Fruit fly (Drosophila melanogaster): ENCODE measurements around the gene CG12288.
A peak's percentile ranks its signal among the peaks of the same experiment; 100 is the strongest.

CG12288 gene

dm6 chr2L:16868897-16869324 lies 33.1 kb downstream of the CG12288 start (continued):
- TF ChIP-seq odd (GFP tag; optimal IDR thresholded peaks at IDR 0.05) (peak; percentile 24), CG2202 (tag; optimal IDR thresholded peaks at IDR 0.05) (no peak), gcm2 (GFP tag; optimal IDR thresholded peaks at IDR 0.05) (no peak), pho (GFP tag; optimal IDR thresholded peaks at IDR 0.05) (no peak), Adf1 (GFP tag; IDR thresholded peaks at IDR 0.05) (no peak; the same call in 1 of the 2 replicates), D (optimal IDR thresholded peaks at IDR 0.05) (no peak), D (GFP tag; optimal IDR thresholded peaks at IDR 0.05) (peak; percentile 24), CG12104 (GFP tag; optimal IDR thresholded peaks at IDR 0.05) (no peak), Sry-β (GFP tag; optimal IDR thresholded peaks at IDR 0.05) (no peak), sens-2 (GFP tag; IDR thresholded peaks at IDR 0.05) (no peak), CG12391 (tag; optimal IDR thresholded peaks at IDR 0.05) (peak; percentile 62), ewg (GFP tag; optimal IDR thresholded peaks at IDR 0.05) (peak; percentile 8), twi (tag; optimal IDR thresholded peaks at IDR 0.05) (no peak), sisA (GFP tag; IDR thresholded peaks at IDR 0.05) (peak; percentile 46), Nf-YC (tag; optimal IDR thresholded peaks at IDR 0.05) (peak; percentile 60), Pdp1 (GFP tag; optimal IDR thresholded peaks at IDR 0.05) (no peak), CG3838 (GFP tag; optimal IDR thresholded peaks at IDR 0.05) (no peak), Blimp-1 (GFP tag; optimal IDR thresholded peaks at IDR 0.05) (peak; percentile 60), CG2129 (GFP tag; IDR thresholded peaks at IDR 0.05; ENCODE audit: partially characterized antibody) (no peak), wor (GFP tag; IDR thresholded peaks at IDR 0.05) (no peak; the same call in 1 of the 2 replicates), yki (optimal IDR thresholded peaks at IDR 0.05) (no peak), CG10267 (tag; optimal IDR thresholded peaks at IDR 0.05) (peak; percentile 29), h (optimal IDR thresholded peaks at IDR 0.05) (no peak), CG17385 (GFP tag; optimal IDR thresholded peaks at IDR 0.05) (peak; percentile 33), CG15514 (GFP tag; optimal IDR thresholded peaks at IDR 0.05) (no peak), CG14014 (GFP tag; IDR thresholded peaks at IDR 0.05) (no peak), CG1792 (GFP tag; optimal IDR thresholded peaks at IDR 0.05) (no peak), croc (GFP tag; conservative IDR thresholded peaks at IDR 0.05) (peak; percentile 43; the same call in 2 of the 3 replicates), CG31388 (GFP tag; optimal IDR thresholded peaks at IDR 0.05) (no peak), Ptx1 (GFP tag; IDR thresholded peaks at IDR 0.05) (peak; percentile 72), CG11398 (GFP tag; optimal IDR thresholded peaks at IDR 0.05) (no peak), CG4820 (GFP tag; optimal IDR thresholded peaks at IDR 0.05) (no peak), row (GFP tag; IDR thresholded peaks at IDR 0.05) (peak; percentile 64), Dek (tag; optimal IDR thresholded peaks at IDR 0.05) (peak; percentile 27), CG14441 (GFP tag; IDR thresholded peaks at IDR 0.05) (no peak), Xbp1 (GFP tag; optimal IDR thresholded peaks at IDR 0.05) (peak; percentile 43), ab (GFP tag; optimal IDR thresholded peaks at IDR 0.05) (no peak), gsb (GFP tag; IDR thresholded peaks at IDR 0.05) (no peak), Eip74EF (GFP tag; optimal IDR thresholded peaks at IDR 0.05) (no peak), CG6683 (GFP tag; optimal IDR thresholded peaks at IDR 0.05) (no peak), fu2 (GFP tag; optimal IDR thresholded peaks at IDR 0.05) (no peak), CG9727 (GFP tag; optimal IDR thresholded peaks at IDR 0.05) (peak; percentile 24), pros (GFP tag; optimal IDR thresholded peaks at IDR 0.05) (no peak), CG1832 (GFP tag; optimal IDR thresholded peaks at IDR 0.05) (no peak), Awh (GFP tag; IDR thresholded peaks at IDR 0.05) (no peak), CG7372 (GFP tag; IDR thresholded peaks at IDR 0.05) (no peak), jumu (GFP tag; optimal IDR thresholded peaks at IDR 0.05) (no peak), CG31365 (tag; optimal IDR thresholded peaks at IDR 0.05) (no peak), corto (GFP tag; optimal IDR thresholded peaks at IDR 0.05) (no peak), ham (GFP tag; IDR thresholded peaks at IDR 0.05) (no peak), CG11085 (GFP tag; IDR thresholded peaks at IDR 0.05) (no peak), CTCF (GFP tag; optimal IDR thresholded peaks at IDR 0.05) (no peak), her (GFP tag; optimal IDR thresholded peaks at IDR 0.05) (no peak)

All from whole organism, embryonic.